Worm (Caenorhabditis elegans) whole organism, young adult: Measurements from ENCODE around the gene sri-28.

Source experiments
- Y53F4B.3 ChIP-seq: fragments of 200-800 bp; sonication (Bioruptor generic); IDR thresholded peaks from 2 replicates; pipeline ENCODE4 v1.3.6; 2022; ENCODE audit warnings: missing genetic modification reagents, missing genetic modification characterization, missing compliant biosample characterization
- ccch-3 ChIP-seq: fragments of 200-800 bp; sonication (Bioruptor generic); optimal IDR thresholded peaks from 2 replicates; lab custom pipeline; 2018; ENCODE audit warnings: mild to moderate bottlenecking, missing genetic modification characterization, missing compliant biosample characterization
- egl-44 ChIP-seq: fragments of 200-800 bp; sonication (Bioruptor generic); IDR thresholded peaks from 2 replicates; pipeline ENCODE4 v1.3.6; 2022; ENCODE audit warnings: missing genetic modification reagents, missing genetic modification characterization, missing compliant biosample characterization
- hrde-1 ChIP-seq: sonication (generic microtip); optimal IDR thresholded peaks from 2 replicates; lab custom pipeline; 2016; ENCODE audit warnings: missing genetic modification characterization, mild to moderate bottlenecking, missing compliant biosample characterization, moderate library complexity, missing genotype, missing genetic modification reagents, borderline replicate concordance
- rcor-1 ChIP-seq: fragments of 200-800 bp; sonication (Bioruptor generic); IDR thresholded peaks from 2 replicates; pipeline ENCODE4 v1.3.6; 2022; ENCODE audit warnings: missing genetic modification reagents, missing genetic modification characterization, missing compliant biosample characterization
- ztf-22 ChIP-seq: fragments of 200-800 bp; sonication (Bioruptor generic); optimal IDR thresholded peaks from 2 replicates; lab custom pipeline; 2018; ENCODE audit warnings: mild to moderate bottlenecking, missing genetic modification characterization, moderate library complexity, missing compliant biosample characterization

ce11 chrII:3014196-3014849, 34.2 kb upstream of the sri-28 start, which contains the start of gene C41H7.2:
- TF ChIP-seq rcor-1 (GFP tag; lab: Robert Waterston, UW): no peak
- no peak for TF ChIP-seq ccch-3 (GFP tag; lab: Kevin White, UChicago)
- TF ChIP-seq ztf-22 (GFP tag; lab: Kevin White, UChicago): no peak
- TF ChIP-seq hrde-1 (tag; lab: Kevin White, UChicago): no peak
- TF ChIP-seq egl-44 (GFP tag; lab: Robert Waterston, UW): no peak
- no peak for TF ChIP-seq Y53F4B.3 (GFP tag; lab: Robert Waterston, UW)
